Worm (Caenorhabditis elegans) whole organism, early embryonic: ENCODE measurements around the gene unc-50.

ENCODE experiments used
- B0310.2 ChIP-seq: sonication (generic microtip); optimal IDR thresholded peaks from 2 replicates; lab custom pipeline; 2016; ENCODE audit warnings: mild to moderate bottlenecking, missing genetic modification characterization, missing compliant biosample characterization
- F13C5.2 ChIP-seq: sonication (generic microtip); optimal IDR thresholded peaks from 2 replicates; lab custom pipeline; 2017; ENCODE audit warnings: mild to moderate bottlenecking, missing genetic modification characterization, inconsistent platforms, missing compliant biosample characterization
- aly-1 ChIP-seq: sonication (generic microtip); optimal IDR thresholded peaks from 2 replicates; lab custom pipeline; 2016; ENCODE audit warnings: missing genetic modification characterization, missing compliant biosample characterization
- ama-1 ChIP-seq: fragments of 150-350 bp; optimal IDR thresholded peaks from 2 replicates; lab custom pipeline; 2014
- ceh-13 ChIP-seq: fragments of 200-800 bp; sonication (Bioruptor generic); optimal IDR thresholded peaks from 2 replicates; lab custom pipeline; 2018; ENCODE audit warnings: mild to moderate bottlenecking, missing genetic modification characterization, missing compliant biosample characterization
- ceh-36 ChIP-seq: sonication (generic microtip); optimal IDR thresholded peaks from 2 replicates; lab custom pipeline; 2016; ENCODE audit warnings: missing genetic modification characterization, inconsistent platforms, missing compliant biosample characterization
- ets-7 ChIP-seq: sonication (generic microtip); optimal IDR thresholded peaks from 2 replicates; lab custom pipeline; 2016; ENCODE audit warnings: missing genotype, missing genetic modification characterization, missing compliant biosample characterization
- flt-1 ChIP-seq: fragments of 200-800 bp; sonication (Bioruptor generic); IDR thresholded peaks from 2 replicates; pipeline ENCODE4 v1.3.6; 2022; ENCODE audit warnings: missing genetic modification characterization, missing compliant biosample characterization
- hmbx-1 ChIP-seq: sonication (generic microtip); optimal IDR thresholded peaks from 2 replicates; lab custom pipeline; 2016; ENCODE audit warnings: mild to moderate bottlenecking, missing genetic modification characterization, missing compliant biosample characterization
- hmg-4 ChIP-seq: fragments of 200-800 bp; sonication (Bioruptor generic); optimal IDR thresholded peaks from 2 replicates; lab custom pipeline; 2018; ENCODE audit warnings: mild to moderate bottlenecking, missing genetic modification characterization, missing compliant biosample characterization
- hnd-1 ChIP-seq: sonication (generic microtip); optimal IDR thresholded peaks from 2 replicates; lab custom pipeline; 2016; ENCODE audit warnings: missing genetic modification characterization, missing compliant biosample characterization
- pes-1 ChIP-seq: fragments of 200-800 bp; sonication (Bioruptor generic); IDR thresholded peaks from 2 replicates; pipeline ENCODE4 v1.3.6; 2022; ENCODE audit warnings: missing genetic modification reagents, missing genetic modification characterization, missing compliant biosample characterization
- scrt-1 ChIP-seq: fragments of 200-800 bp; sonication (Bioruptor generic); IDR thresholded peaks from 2 replicates; pipeline ENCODE4 v1.3.6; 2022; ENCODE audit warnings: missing genetic modification characterization, missing compliant biosample characterization
- sea-1 ChIP-seq: fragments of 200-800 bp; sonication (Bioruptor generic); conservative IDR thresholded peaks from 2 replicates; pipeline ENCODE4 v1.3.6; 2022; ENCODE audit warnings: missing genetic modification characterization, missing compliant biosample characterization
- tbx-11 ChIP-seq: fragments of 200-800 bp; sonication (Bioruptor generic); IDR thresholded peaks from 2 replicates; pipeline ENCODE4 v1.3.6; 2022; ENCODE audit warnings: missing genetic modification characterization, missing compliant biosample characterization
- tbx-37 ChIP-seq: fragments of 200-800 bp; sonication (Bioruptor generic); conservative IDR thresholded peaks from 2 replicates; pipeline ENCODE4 v1.3.6; 2022; ENCODE audit warnings: missing genetic modification reagents, missing genetic modification characterization, missing compliant biosample characterization
- tra-4 ChIP-seq: sonication (generic microtip); optimal IDR thresholded peaks from 2 replicates; lab custom pipeline; 2017; ENCODE audit warnings: missing genetic modification characterization, missing compliant biosample characterization

The unc-50 gene

ce11 chrIII:10357598-10358186, 39.7 kb upstream of the unc-50 start, which contains the start of gene umps-1:
Gene umps-1, minus strand, starts transcription at chrIII:10357648.
- no peak for TF ChIP-seq hmg-4
- no peak for TF ChIP-seq F13C5.2
- TF ChIP-seq scrt-1 (GFP tag; lab: Robert Waterston, UW) = no peak
- no peak for TF ChIP-seq hmbx-1 (tag; lab: Kevin White, UChicago)
- no peak for TF ChIP-seq B0310.2 (tag; lab: Kevin White, UChicago)
- no peak for TF ChIP-seq hnd-1 (tag; lab: Kevin White, UChicago)
- TF ChIP-seq tbx-11 (GFP tag; lab: Robert Waterston, UW) = no peak
- TF ChIP-seq aly-1 (tag; lab: Kevin White, UChicago) = no peak
- no peak for TF ChIP-seq ama-1
- no peak for TF ChIP-seq flt-1 (GFP tag; lab: Robert Waterston, UW)
- no peak for TF ChIP-seq sea-1 (GFP tag; lab: Robert Waterston, UW)
- TF ChIP-seq ceh-36 (tag; lab: Kevin White, UChicago) = no peak
- TF ChIP-seq ets-7 (tag; lab: Kevin White, UChicago) = no peak
- TF ChIP-seq pes-1 (GFP tag; lab: Robert Waterston, UW) = no peak
- TF ChIP-seq ceh-13 (GFP tag; lab: Kevin White, UChicago) = no peak
- no peak for TF ChIP-seq tbx-37 (GFP tag; lab: Robert Waterston, UW)
- no peak for TF ChIP-seq tra-4 (tag; lab: Kevin White, UChicago)

- TF ChIP-seq pes-1 (GFP tag; lab: Robert Waterston, UW) (no peak), ama-1 (no peak), flt-1 (GFP tag; lab: Robert Waterston, UW) (no peak), tbx-11 (GFP tag; lab: Robert Waterston, UW) (no peak)
These were observed 37.4 kb upstream of the unc-50 start, which contains the start of gene spp-1 for ce11 chrIII:10355382-10355781. Gene spp-1, minus strand, starts transcription at chrIII:10355668.

- no peak for TF ChIP-seq F13C5.2
- TF ChIP-seq aly-1 (tag; lab: Kevin White, UChicago) = no peak
- TF ChIP-seq hmbx-1 (tag; lab: Kevin White, UChicago) = no peak
- TF ChIP-seq scrt-1 (GFP tag; lab: Robert Waterston, UW) = no peak
- TF ChIP-seq tbx-11 (GFP tag; lab: Robert Waterston, UW) = no peak
- TF ChIP-seq hnd-1 (tag; lab: Kevin White, UChicago) = no peak
- no peak for TF ChIP-seq hmg-4
- no peak for TF ChIP-seq ceh-13 (GFP tag; lab: Kevin White, UChicago)
- no peak for TF ChIP-seq ets-7 (tag; lab: Kevin White, UChicago)
These were observed 36.6 kb upstream of the unc-50 start for ce11 chrIII:10354591-10354990.

DNA sequence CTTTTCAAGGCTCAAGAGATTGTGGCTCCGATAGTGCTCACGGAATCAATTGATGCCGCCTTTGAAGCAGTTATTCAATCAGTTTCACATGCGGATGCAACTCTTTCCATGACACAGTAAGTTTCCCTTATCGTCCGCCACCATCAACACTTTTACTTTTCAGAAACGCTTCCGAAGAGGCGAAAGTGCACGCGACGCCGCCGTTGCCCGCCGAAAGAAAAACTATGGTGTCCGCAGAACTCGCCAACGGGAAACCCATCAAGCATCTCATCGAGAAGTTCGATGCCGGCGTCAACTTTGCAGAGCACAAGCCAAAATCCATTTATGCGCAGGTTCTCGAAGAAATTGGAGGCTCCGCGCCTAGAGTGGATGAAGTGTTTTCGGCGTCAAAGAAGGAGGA, 35.5 kb upstream of the unc-50 start:
- no peak for TF ChIP-seq ets-7 (tag; lab: Kevin White, UChicago)

- TF ChIP-seq aly-1 (tag; lab: Kevin White, UChicago) (no peak), flt-1 (GFP tag; lab: Robert Waterston, UW) (no peak), scrt-1 (GFP tag; lab: Robert Waterston, UW) (no peak), ama-1 (no peak), ets-7 (tag; lab: Kevin White, UChicago) (no peak), hmbx-1 (tag; lab: Kevin White, UChicago) (no peak), ceh-13 (GFP tag; lab: Kevin White, UChicago) (no peak), B0310.2 (tag; lab: Kevin White, UChicago) (no peak), hmg-4 (no peak), hnd-1 (tag; lab: Kevin White, UChicago) (no peak), tra-4 (tag; lab: Kevin White, UChicago) (no peak), sea-1 (GFP tag; lab: Robert Waterston, UW) (no peak)
These were observed 33.7 kb upstream of the unc-50 start, which contains the start of gene T07C4.3 for ce11 chrIII:10351595-10352207. Gene T07C4.3, plus strand, starts transcription at chrIII:10352157.

- TF ChIP-seq tbx-11 (GFP tag; lab: Robert Waterston, UW) = no peak
These were observed 29.1 kb upstream of the unc-50 start, which contains the start of gene tbx-8 for ce11 chrIII:10347049-10347448. Gene tbx-8, plus strand, starts transcription at chrIII:10347349.

DNA sequence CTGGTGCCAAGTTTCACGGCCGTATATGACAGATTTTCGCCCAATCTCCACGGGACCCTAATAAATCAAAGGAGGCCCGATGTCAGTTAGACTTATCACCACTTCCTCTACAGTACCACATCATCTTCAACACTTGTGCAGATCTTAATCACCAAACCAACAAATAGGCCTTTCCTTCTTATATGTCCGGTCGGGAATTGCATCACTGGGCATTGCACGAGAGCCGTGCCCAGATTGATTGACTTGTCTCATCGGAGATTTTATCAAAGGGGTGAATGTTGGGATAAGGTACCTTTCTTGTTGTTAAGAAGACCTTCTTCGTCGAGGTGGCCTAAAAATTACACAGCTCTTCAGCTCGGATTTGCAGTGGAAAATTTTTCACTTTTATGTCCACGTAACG, 26.8 kb upstream of the unc-50 start:
- no peak for TF ChIP-seq B0310.2 (tag; lab: Kevin White, UChicago)
- TF ChIP-seq hmg-4 = no peak
- TF ChIP-seq ama-1 = no peak
- TF ChIP-seq tra-4 (tag; lab: Kevin White, UChicago) = no peak
- no peak for TF ChIP-seq aly-1 (tag; lab: Kevin White, UChicago)

DNA sequence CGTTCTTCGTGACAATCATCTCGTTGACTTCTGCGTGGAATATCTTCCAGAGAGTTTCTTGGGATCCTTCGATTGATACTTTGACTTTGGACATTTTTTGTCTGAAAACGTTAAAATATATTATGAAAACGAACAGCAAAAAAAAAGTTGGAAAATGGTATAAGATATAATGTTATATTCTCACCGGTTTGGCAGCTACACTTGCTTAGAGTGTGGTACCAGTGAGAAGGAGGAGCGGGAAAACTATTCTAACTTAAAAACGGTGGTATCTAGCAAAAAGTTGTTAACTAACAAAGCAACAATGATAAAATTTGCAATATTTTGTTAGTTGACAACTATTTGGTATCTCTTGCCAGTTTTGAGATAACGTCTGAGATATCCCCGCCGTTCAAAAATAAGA, 23.8 kb upstream of the unc-50 start, which contains the start of gene tbx-9:
Gene tbx-9, minus strand, starts transcription at position 101 of the 400 bp plus-strand sequence.
- TF ChIP-seq hmg-4 (no peak), ceh-13 (GFP tag; lab: Kevin White, UChicago) (no peak), F13C5.2 (no peak), B0310.2 (tag; lab: Kevin White, UChicago) (no peak), ets-7 (tag; lab: Kevin White, UChicago) (no peak), pes-1 (GFP tag; lab: Robert Waterston, UW) (no peak), hmbx-1 (tag; lab: Kevin White, UChicago) (no peak), tbx-11 (GFP tag; lab: Robert Waterston, UW) (no peak)
